Worm (Caenorhabditis elegans): Measurements from ENCODE around the gene acl-3.

The acl-3 gene

DNA sequence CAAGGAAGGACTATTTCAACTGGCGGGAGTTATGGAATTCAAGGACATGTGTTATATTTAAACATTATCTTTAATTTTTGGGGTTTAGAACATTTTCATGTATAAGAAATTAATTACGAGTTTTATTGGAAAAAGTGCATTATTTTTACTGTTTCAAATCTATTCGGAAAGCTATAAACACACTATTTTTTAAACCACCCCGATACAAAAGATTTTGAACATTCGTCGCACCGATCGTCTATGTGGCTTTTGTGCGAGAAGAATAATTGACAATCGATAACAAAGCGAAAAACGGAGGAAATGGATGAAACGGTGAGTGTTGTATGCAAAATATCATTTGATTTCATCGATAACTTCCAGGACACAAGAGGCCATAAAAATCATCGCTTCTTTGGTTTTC lies 13.2 kb upstream of the acl-3 start, which contains the start of gene ZK809.9:
Gene ZK809.9, plus strand, starts transcription at position 301 of the 400 bp plus-strand sequence.
- TF ChIP-seq ama-1 (optimal IDR thresholded peaks at IDR 0.05) (no peak), tbx-11 (GFP tag; IDR thresholded peaks at IDR 0.05) (no peak), ceh-13 (GFP tag; optimal IDR thresholded peaks at IDR 0.05) (no peak), tra-4 (tag; optimal IDR thresholded peaks at IDR 0.05) (no peak), tbx-37 (GFP tag; conservative IDR thresholded peaks at IDR 0.05) (no peak), ets-7 (tag; optimal IDR thresholded peaks at IDR 0.05) (no peak), hnd-1 (tag; optimal IDR thresholded peaks at IDR 0.05) (no peak), hmbx-1 (tag; optimal IDR thresholded peaks at IDR 0.05) (no peak), F13C5.2 (tag; optimal IDR thresholded peaks at IDR 0.05) (no peak), hmg-4 (GFP tag; optimal IDR thresholded peaks at IDR 0.05) (no peak), pes-1 (GFP tag; IDR thresholded peaks at IDR 0.05) (no peak), flt-1 (GFP tag; IDR thresholded peaks at IDR 0.05) (no peak), scrt-1 (GFP tag; IDR thresholded peaks at IDR 0.05) (no peak), aly-1 (tag; optimal IDR thresholded peaks at IDR 0.05) (no peak), B0310.2 (tag; optimal IDR thresholded peaks at IDR 0.05) (no peak), ceh-36 (tag; optimal IDR thresholded peaks at IDR 0.05) (no peak), sea-1 (GFP tag; conservative IDR thresholded peaks at IDR 0.05) (no peak)

DNA sequence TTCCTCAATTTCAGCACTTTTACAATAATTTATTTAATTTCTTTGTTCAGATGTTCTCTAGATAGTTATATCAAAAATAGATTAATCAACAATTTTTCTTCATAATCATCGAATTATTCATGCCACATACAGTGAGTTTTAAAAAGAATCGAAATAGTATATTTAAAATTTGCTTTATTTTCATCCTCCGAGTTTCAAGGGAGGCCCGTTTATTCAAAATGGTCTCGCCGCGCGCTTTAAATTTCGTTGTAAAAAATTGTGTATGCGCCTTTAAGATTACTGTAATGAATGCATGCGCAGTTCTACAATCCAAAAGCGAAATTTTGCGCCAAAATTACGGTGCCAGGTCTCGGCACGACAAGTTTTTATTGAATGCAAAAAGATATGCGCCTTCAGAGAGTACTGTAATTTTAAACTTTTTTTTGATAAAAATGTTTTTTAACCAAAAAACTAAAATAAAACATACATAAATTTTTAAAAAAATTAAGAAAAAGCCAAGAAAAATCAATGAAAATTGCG lies 8.0 kb upstream of the acl-3 start, which contains the start of gene ZK792.1:
Gene ZK792.1, plus strand, starts transcription at position 51 of the 519 bp plus-strand sequence.
- TF ChIP-seq hmbx-1 (tag; optimal IDR thresholded peaks at IDR 0.05) (no peak), ets-7 (tag; optimal IDR thresholded peaks at IDR 0.05) (no peak), hnd-1 (tag; optimal IDR thresholded peaks at IDR 0.05) (no peak)

DNA sequence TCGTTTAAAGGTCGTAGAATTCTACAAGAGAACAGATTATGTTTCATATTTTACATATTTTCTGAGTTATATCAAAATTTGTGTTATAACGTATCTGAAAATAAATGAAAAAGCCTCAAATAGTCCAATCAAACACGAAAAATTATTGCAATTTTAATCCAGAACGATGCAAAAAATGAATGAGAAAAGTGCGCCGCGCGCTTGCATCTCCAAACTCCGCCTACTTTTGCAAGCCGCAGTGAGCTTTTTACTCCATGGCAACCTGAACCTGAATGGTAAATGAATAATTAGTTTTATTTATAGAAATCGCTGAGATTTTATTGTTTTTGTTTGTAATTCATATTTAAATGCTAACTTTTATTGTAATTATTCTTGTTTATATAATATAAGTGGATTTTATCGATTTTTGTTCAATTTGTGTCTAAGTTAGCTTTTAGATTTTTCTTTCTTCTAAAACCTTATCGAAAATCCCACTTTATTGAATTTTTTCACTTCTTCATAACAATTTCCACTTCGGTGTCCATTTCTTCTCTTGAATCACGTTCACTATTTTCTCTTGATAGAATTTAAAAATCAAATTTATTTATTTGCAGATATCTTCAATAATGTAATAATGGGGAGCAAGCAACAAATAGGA lies 4.4 kb upstream of the acl-3 start, which contains the start of gene ZK809.5:
Gene ZK809.5, plus strand, starts transcription at position 587 of the 637 bp plus-strand sequence.
- TF ChIP-seq hmg-4 (GFP tag; optimal IDR thresholded peaks at IDR 0.05) (no peak), ets-7 (tag; optimal IDR thresholded peaks at IDR 0.05) (no peak), scrt-1 (GFP tag; IDR thresholded peaks at IDR 0.05) (no peak), tbx-11 (GFP tag; IDR thresholded peaks at IDR 0.05) (no peak), hnd-1 (tag; optimal IDR thresholded peaks at IDR 0.05) (no peak), B0310.2 (tag; optimal IDR thresholded peaks at IDR 0.05) (no peak), tbx-37 (GFP tag; conservative IDR thresholded peaks at IDR 0.05) (no peak), sea-1 (GFP tag; conservative IDR thresholded peaks at IDR 0.05) (no peak), ceh-36 (tag; optimal IDR thresholded peaks at IDR 0.05) (no peak), flt-1 (GFP tag; IDR thresholded peaks at IDR 0.05) (no peak), hmbx-1 (tag; optimal IDR thresholded peaks at IDR 0.05) (no peak), F13C5.2 (tag; optimal IDR thresholded peaks at IDR 0.05) (no peak), aly-1 (tag; optimal IDR thresholded peaks at IDR 0.05) (no peak)

DNA sequence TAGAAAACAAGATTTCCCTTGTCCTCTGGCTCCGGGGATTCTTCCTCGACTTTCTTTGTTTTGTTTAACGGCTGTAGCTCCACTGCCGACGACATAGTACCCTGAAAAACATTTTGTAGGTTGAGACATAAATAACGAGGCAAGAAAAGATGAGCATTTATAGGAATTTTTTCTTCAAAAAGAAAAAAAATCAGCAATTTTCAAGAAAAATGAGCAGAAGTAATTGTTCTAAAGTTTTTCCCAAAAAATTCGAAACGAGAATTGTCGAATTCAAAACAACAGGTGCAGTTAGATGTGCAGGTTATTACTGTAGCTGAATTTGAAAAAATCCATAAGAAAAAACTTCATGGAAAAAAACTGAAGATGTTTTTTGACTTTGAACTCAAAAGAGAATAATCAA lies 3.5 kb upstream of the acl-3 start, which contains the start of gene ent-1:
Gene ent-1, minus strand, starts transcription at position 101 of the 400 bp plus-strand sequence.
- TF ChIP-seq ceh-36 (tag; optimal IDR thresholded peaks at IDR 0.05) (no peak), tra-4 (tag; optimal IDR thresholded peaks at IDR 0.05) (no peak), F13C5.2 (tag; optimal IDR thresholded peaks at IDR 0.05) (no peak), ceh-13 (GFP tag; optimal IDR thresholded peaks at IDR 0.05) (no peak), B0310.2 (tag; optimal IDR thresholded peaks at IDR 0.05) (no peak), sea-1 (GFP tag; conservative IDR thresholded peaks at IDR 0.05) (no peak), aly-1 (tag; optimal IDR thresholded peaks at IDR 0.05) (no peak), ets-7 (tag; optimal IDR thresholded peaks at IDR 0.05) (no peak), tbx-11 (GFP tag; IDR thresholded peaks at IDR 0.05) (no peak), tbx-37 (GFP tag; conservative IDR thresholded peaks at IDR 0.05) (no peak), pes-1 (GFP tag; IDR thresholded peaks at IDR 0.05) (no peak), ama-1 (optimal IDR thresholded peaks at IDR 0.05) (no peak), scrt-1 (GFP tag; IDR thresholded peaks at IDR 0.05) (no peak), flt-1 (GFP tag; IDR thresholded peaks at IDR 0.05) (no peak), hmbx-1 (tag; optimal IDR thresholded peaks at IDR 0.05) (no peak), hmg-4 (GFP tag; optimal IDR thresholded peaks at IDR 0.05) (no peak), hnd-1 (tag; optimal IDR thresholded peaks at IDR 0.05) (no peak)

DNA sequence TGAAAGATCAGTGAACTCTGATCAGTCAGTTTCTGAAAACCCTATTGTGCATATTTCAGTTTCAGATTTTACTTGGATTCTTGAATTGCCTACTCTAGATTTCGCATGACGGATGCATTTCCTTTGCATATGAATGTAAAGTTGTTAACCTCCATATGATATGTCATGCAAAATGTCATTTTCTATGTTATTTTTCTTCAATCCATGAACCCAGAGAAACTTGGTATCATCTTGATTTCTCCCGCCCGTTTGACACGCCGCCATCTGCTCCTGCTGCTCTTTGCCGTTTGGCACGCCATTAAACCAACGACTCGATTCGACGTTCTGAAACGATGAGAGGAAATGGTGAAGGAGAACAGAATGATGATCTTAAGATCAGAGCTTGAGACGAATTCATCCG lies 1.5 kb downstream of the acl-3 start:
- TF ChIP-seq ets-7 (tag; optimal IDR thresholded peaks at IDR 0.05) = no peak
- no peak for TF ChIP-seq tra-4 (tag; optimal IDR thresholded peaks at IDR 0.05)
- no peak for TF ChIP-seq ceh-13 (GFP tag; optimal IDR thresholded peaks at IDR 0.05)
- no peak for TF ChIP-seq ama-1 (optimal IDR thresholded peaks at IDR 0.05)
- TF ChIP-seq scrt-1 (GFP tag; IDR thresholded peaks at IDR 0.05) = no peak
- TF ChIP-seq tbx-11 (GFP tag; IDR thresholded peaks at IDR 0.05) = no peak
- no peak for TF ChIP-seq hmbx-1 (tag; optimal IDR thresholded peaks at IDR 0.05)
- TF ChIP-seq tbx-37 (GFP tag; conservative IDR thresholded peaks at IDR 0.05) = no peak
- no peak for TF ChIP-seq hmg-4 (GFP tag; optimal IDR thresholded peaks at IDR 0.05)
- TF ChIP-seq hnd-1 (tag; optimal IDR thresholded peaks at IDR 0.05) = no peak
- TF ChIP-seq flt-1 (GFP tag; IDR thresholded peaks at IDR 0.05) = no peak
- TF ChIP-seq F13C5.2 (tag; optimal IDR thresholded peaks at IDR 0.05) = no peak
- TF ChIP-seq ceh-36 (tag; optimal IDR thresholded peaks at IDR 0.05) = no peak

DNA sequence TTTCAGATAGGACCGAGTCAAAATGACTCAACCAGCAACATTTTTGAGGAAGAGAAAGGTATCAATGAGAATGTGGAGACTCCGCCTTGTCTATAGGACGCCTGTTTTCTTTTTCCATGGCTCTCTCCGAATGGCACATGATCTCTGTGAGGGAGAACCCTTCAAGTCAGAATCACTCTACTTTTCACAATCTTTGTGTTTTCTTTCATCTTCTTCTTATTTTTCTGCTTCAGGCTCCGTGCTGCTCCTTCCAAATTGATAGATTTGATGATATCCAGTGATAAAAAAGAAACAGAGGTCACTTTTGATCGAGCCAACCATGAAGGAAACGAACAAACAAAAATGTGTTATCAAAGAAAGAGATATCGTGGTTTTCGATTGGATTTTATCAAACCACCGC lies 2.8 kb downstream of the acl-3 start, which contains the start of gene ZK809.8:
Gene ZK809.8, minus strand, starts transcription at position 34 of the 400 bp plus-strand sequence.
- TF ChIP-seq scrt-1 (GFP tag; IDR thresholded peaks at IDR 0.05) (no peak), tbx-11 (GFP tag; IDR thresholded peaks at IDR 0.05) (no peak), B0310.2 (tag; optimal IDR thresholded peaks at IDR 0.05) (no peak), ets-7 (tag; optimal IDR thresholded peaks at IDR 0.05) (no peak), aly-1 (tag; optimal IDR thresholded peaks at IDR 0.05) (no peak), sea-1 (GFP tag; conservative IDR thresholded peaks at IDR 0.05) (no peak), tra-4 (tag; optimal IDR thresholded peaks at IDR 0.05) (no peak), hmbx-1 (tag; optimal IDR thresholded peaks at IDR 0.05) (no peak), flt-1 (GFP tag; IDR thresholded peaks at IDR 0.05) (no peak), ceh-36 (tag; optimal IDR thresholded peaks at IDR 0.05) (no peak), F13C5.2 (tag; optimal IDR thresholded peaks at IDR 0.05) (no peak), ceh-13 (GFP tag; optimal IDR thresholded peaks at IDR 0.05) (no peak), tbx-37 (GFP tag; conservative IDR thresholded peaks at IDR 0.05) (no peak), pes-1 (GFP tag; IDR thresholded peaks at IDR 0.05) (no peak), hmg-4 (GFP tag; optimal IDR thresholded peaks at IDR 0.05) (no peak)

DNA sequence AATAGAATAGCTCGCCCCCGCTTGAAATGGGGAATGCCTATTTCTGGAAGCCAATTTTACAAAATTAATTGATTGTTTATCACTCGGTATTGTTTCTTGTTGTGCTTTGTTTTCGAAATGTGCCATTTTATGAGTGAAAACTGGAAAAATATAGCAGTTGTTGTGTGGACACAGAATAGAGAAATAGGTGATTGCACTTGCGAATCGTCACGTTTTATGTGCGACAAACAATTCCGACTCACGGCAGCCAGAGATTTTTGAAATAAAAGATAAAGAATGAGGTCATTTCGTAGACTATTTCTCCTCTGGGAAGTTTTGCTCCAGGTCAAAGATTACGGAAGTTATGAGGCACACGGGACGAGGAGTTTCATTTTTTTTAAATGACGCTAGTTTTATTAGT lies 4.9 kb downstream of the acl-3 start:
- TF ChIP-seq aly-1 (tag; optimal IDR thresholded peaks at IDR 0.05) = no peak
- no peak for TF ChIP-seq tbx-37 (GFP tag; conservative IDR thresholded peaks at IDR 0.05)
- no peak for TF ChIP-seq hmbx-1 (tag; optimal IDR thresholded peaks at IDR 0.05)
- no peak for TF ChIP-seq tbx-11 (GFP tag; IDR thresholded peaks at IDR 0.05)
- TF ChIP-seq tra-4 (tag; optimal IDR thresholded peaks at IDR 0.05) = no peak
- no peak for TF ChIP-seq scrt-1 (GFP tag; IDR thresholded peaks at IDR 0.05)
- TF ChIP-seq B0310.2 (tag; optimal IDR thresholded peaks at IDR 0.05) = no peak
- TF ChIP-seq ets-7 (tag; optimal IDR thresholded peaks at IDR 0.05) = no peak
- no peak for TF ChIP-seq hnd-1 (tag; optimal IDR thresholded peaks at IDR 0.05)
- TF ChIP-seq ceh-36 (tag; optimal IDR thresholded peaks at IDR 0.05) = no peak
- TF ChIP-seq hmg-4 (GFP tag; optimal IDR thresholded peaks at IDR 0.05) = no peak
- no peak for TF ChIP-seq flt-1 (GFP tag; IDR thresholded peaks at IDR 0.05)
- no peak for TF ChIP-seq F13C5.2 (tag; optimal IDR thresholded peaks at IDR 0.05)
- TF ChIP-seq sea-1 (GFP tag; conservative IDR thresholded peaks at IDR 0.05) = no peak
- no peak for TF ChIP-seq pes-1 (GFP tag; IDR thresholded peaks at IDR 0.05)
- no peak for TF ChIP-seq ama-1 (optimal IDR thresholded peaks at IDR 0.05)
